Worm (Caenorhabditis elegans) whole organism, late embryonic: Measurements from ENCODE around the gene F23H11.2.

Experiments
- ceh-24 ChIP-seq: sonication (generic microtip); optimal IDR thresholded peaks from 2 replicates; lab custom pipeline; 2016; ENCODE audit warnings: mild to moderate bottlenecking, missing genetic modification characterization, missing compliant biosample characterization
- dmd-4 ChIP-seq: sonication (generic microtip); optimal IDR thresholded peaks from 2 replicates; lab custom pipeline; 2016; ENCODE audit warnings: borderline replicate concordance, missing genetic modification characterization, missing compliant biosample characterization
- pros-1 ChIP-seq: fragments of 150-350 bp; optimal IDR thresholded peaks from 2 replicates; lab custom pipeline; 2014; ENCODE audit warnings: missing biosample characterization, missing genetic modification reagents, missing genetic modification characterization
- tbx-2 ChIP-seq: sonication (generic microtip); optimal IDR thresholded peaks from 2 replicates; lab custom pipeline; 2016; ENCODE audit warnings: missing genetic modification characterization, missing compliant biosample characterization
- unc-55 ChIP-seq: sonication (generic microtip); optimal IDR thresholded peaks from 2 replicates; lab custom pipeline; 2017; ENCODE audit warnings: missing biosample characterization, missing genetic modification reagents, missing genetic modification characterization
- zip-5 ChIP-seq: sonication (generic microtip); optimal IDR thresholded peaks from 2 replicates; lab custom pipeline; 2016; ENCODE audit warnings: missing genetic modification characterization, missing compliant biosample characterization

ce11 chrIII:888983-889549 is 6.5 kb upstream of the F23H11.2 start:
- no peak for TF ChIP-seq tbx-2 (tag; lab: Kevin White, UChicago)
- TF ChIP-seq ceh-24 (tag; lab: Kevin White, UChicago): no peak
- TF ChIP-seq zip-5 (tag; lab: Kevin White, UChicago): no peak
- no peak for TF ChIP-seq dmd-4 (tag; lab: Kevin White, UChicago)
- no peak for TF ChIP-seq pros-1 (tag; lab: Kevin White, UChicago)
- TF ChIP-seq unc-55 (GFP tag; lab: Kevin White, UChicago): no peak
